Worm (Caenorhabditis elegans) whole organism, young adult: ENCODE results near the gene hmp-1.

ENCODE experiments used
- F37B4.10 ChIP-seq: fragments of 200-800 bp; sonication (Bioruptor generic); IDR thresholded peaks from 2 replicates; pipeline ENCODE4 v1.3.6; 2022; ENCODE audit warnings: missing genetic modification characterization, missing compliant biosample characterization
- K11D2.4 ChIP-seq: fragments of 200-800 bp; sonication (Bioruptor generic); IDR thresholded peaks from 2 replicates; pipeline ENCODE4 v1.3.6; 2022; ENCODE audit warnings: missing genetic modification reagents, missing genetic modification characterization, missing compliant biosample characterization
- ama-1 ChIP-seq, 3 experiments: fragments of 150-350 bp in 1 of 3; sonication (generic microtip) in 2 of 3; optimal IDR thresholded peaks; 2 replicates each; lab custom pipeline; 2014 to 2018; ENCODE audit warnings: missing biosample characterization in 2 of 3, missing genetic modification characterization in 2 of 3, missing genetic modification reagents in 2 of 3
- dpl-1 ChIP-seq: fragments of 150-350 bp; optimal IDR thresholded peaks from 2 replicates; lab custom pipeline; 2014; ENCODE audit warnings: missing biosample characterization, missing genetic modification reagents, missing genetic modification characterization
- efl-1 ChIP-seq: fragments of 150-350 bp; optimal IDR thresholded peaks from 2 replicates; lab custom pipeline; 2014; ENCODE audit warnings: missing biosample characterization, missing genetic modification reagents, missing genetic modification characterization
- pbrm-1 ChIP-seq: fragments of 200-800 bp; sonication (Bioruptor generic); IDR thresholded peaks from 2 replicates; pipeline ENCODE4 v1.3.6; 2022; ENCODE audit warnings: missing genetic modification reagents, missing genetic modification characterization, missing compliant biosample characterization
- pha-4 ChIP-seq: fragments of 150-350 bp; sonication (generic microtip); optimal IDR thresholded peaks from 2 replicates; lab custom pipeline; 2014; ENCODE audit warnings: missing biosample characterization, missing genetic modification reagents, missing genetic modification characterization

ce11 chrV:11822461-11822939 is 23.2 kb upstream of the hmp-1 start, which contains the start of gene pyc-1:
- TF ChIP-seq efl-1, result no peak
- TF ChIP-seq ama-1 (optimal IDR thresholded peaks at IDR 0.05; lab: Kevin White, UChicago), result peak; percentile 7
- no peak for TF ChIP-seq ama-1 (GFP tag; optimal IDR thresholded peaks at IDR 0.05; lab: Kevin White, UChicago)
- peak; percentile 55 for TF ChIP-seq pha-4 (tag; lab: Kevin White, UChicago)
- TF ChIP-seq dpl-1 (GFP tag; lab: Kevin White, UChicago), result no peak
- TF ChIP-seq pbrm-1 (GFP tag; lab: Robert Waterston, UW), result no peak
- no peak for TF ChIP-seq F37B4.10 (GFP tag; lab: Robert Waterston, UW)
- TF ChIP-seq K11D2.4 (GFP tag; lab: Robert Waterston, UW), result no peak
